Worm (Caenorhabditis elegans) whole organism, L2 larva: ENCODE measurements around the gene fbxa-67.

Experiments used
- Y55F3AM.14 ChIP-seq: fragments of 200-800 bp; sonication (Bioruptor generic); optimal IDR thresholded peaks from 2 replicates; lab custom pipeline; 2018; ENCODE audit warnings: mild to moderate bottlenecking, missing genetic modification characterization, missing compliant biosample characterization
- aly-2 ChIP-seq: fragments of 150-350 bp; optimal IDR thresholded peaks from 2 replicates; lab custom pipeline; 2014; ENCODE audit warnings: missing biosample characterization, missing genetic modification characterization
- egl-27 ChIP-seq: sonication (generic microtip); optimal IDR thresholded peaks from 3 replicates; lab custom pipeline; 2017; ENCODE audit warnings: missing biosample characterization, missing genetic modification reagents, missing genetic modification characterization
- elt-3 ChIP-seq: sonication (generic microtip); optimal IDR thresholded peaks from 2 replicates; lab custom pipeline; 2017; ENCODE audit warnings: missing biosample characterization, missing genetic modification characterization
- lsy-2 ChIP-seq, 2 experiments: fragments of 150-350 bp in 1 of 2; sonication (generic microtip) in 1 of 2; optimal IDR thresholded peaks; 2 replicates each; lab custom pipeline; 2014 to 2017; ENCODE audit warnings: missing biosample characterization in 2 of 2, missing genetic modification characterization in 2 of 2
- nhr-11 ChIP-seq: fragments of 150-350 bp; optimal IDR thresholded peaks from 2 replicates; lab custom pipeline; 2014; ENCODE audit warnings: missing biosample characterization, missing genetic modification characterization
- nhr-25 ChIP-seq: fragments of 150-350 bp; sonication (generic microtip); optimal IDR thresholded peaks from 3 replicates; lab custom pipeline; 2014; ENCODE audit warnings: missing biosample characterization, missing genetic modification characterization
- nhr-77 ChIP-seq: fragments of 150-350 bp; optimal IDR thresholded peaks from 2 replicates; lab custom pipeline; 2014; ENCODE audit warnings: missing biosample characterization, missing genetic modification characterization
- skn-1 ChIP-seq: sonication (generic microtip); optimal IDR thresholded peaks from 2 replicates; lab custom pipeline; 2017; ENCODE audit warnings: missing biosample characterization, missing genetic modification characterization
- ztf-11 ChIP-seq: sonication (generic microtip); optimal IDR thresholded peaks from 2 replicates; lab custom pipeline; 2017; ENCODE audit warnings: missing biosample characterization, missing genetic modification characterization
- ztf-4 ChIP-seq: fragments of 150-350 bp; optimal IDR thresholded peaks from 2 replicates; lab custom pipeline; 2014; ENCODE audit warnings: missing biosample characterization, missing genetic modification characterization

- no peak for TF ChIP-seq nhr-77 (tag; lab: Kevin White, UChicago)
- TF ChIP-seq nhr-25: no peak
- TF ChIP-seq aly-2: no peak
- TF ChIP-seq elt-3: no peak
- TF ChIP-seq ztf-4 (tag; lab: Kevin White, UChicago): no peak
- TF ChIP-seq Y55F3AM.14: no peak
- TF ChIP-seq lsy-2 (tag; optimal IDR thresholded peaks at IDR 0.05; lab: Kevin White, UChicago): no peak
- no peak for TF ChIP-seq egl-27 (tag; lab: Kevin White, UChicago)
- TF ChIP-seq skn-1 (tag; lab: Kevin White, UChicago): no peak
- TF ChIP-seq nhr-11 (tag; lab: Kevin White, UChicago): no peak
- TF ChIP-seq ztf-11 (tag; lab: Kevin White, UChicago): no peak
Measured at ce11 chrIII:901148-901547, 49.3 kb downstream of the fbxa-67 start, which contains the start of gene sucl-2.
